Worm (Caenorhabditis elegans) whole organism, L3 larva: ENCODE measurements around the gene pri-1.
A peak's percentile ranks its signal among the peaks of the same experiment; 100 is the strongest.

Experiments
- R02D3.7 ChIP-seq: fragments of 150-350 bp; optimal IDR thresholded peaks from 2 replicates; lab custom pipeline; 2014; ENCODE audit warnings: missing biosample characterization, missing genetic modification characterization
- ZK546.5 ChIP-seq: sonication (generic microtip); optimal IDR thresholded peaks from 2 replicates; lab custom pipeline; 2017; ENCODE audit warnings: missing biosample characterization, missing genetic modification characterization
- aly-2 ChIP-seq: fragments of 150-350 bp; optimal IDR thresholded peaks from 2 replicates; lab custom pipeline; 2014; ENCODE audit warnings: missing biosample characterization, missing genetic modification characterization
- ama-1 ChIP-seq: fragments of 150-350 bp; optimal IDR thresholded peaks from 2 replicates; lab custom pipeline; 2018
- ceh-16 ChIP-seq: sonication (generic microtip); optimal IDR thresholded peaks from 2 replicates; lab custom pipeline; 2017; ENCODE audit warnings: missing biosample characterization, missing genetic modification characterization
- ceh-28 ChIP-seq: fragments of 150-350 bp; optimal IDR thresholded peaks from 2 replicates; lab custom pipeline; 2014; ENCODE audit warnings: missing biosample characterization, missing genetic modification reagents, missing genetic modification characterization
- ceh-9 ChIP-seq: sonication (generic microtip); optimal IDR thresholded peaks from 2 replicates; lab custom pipeline; 2018; ENCODE audit warnings: missing biosample characterization, missing genetic modification characterization
- daf-12 ChIP-seq: fragments of 150-350 bp; optimal IDR thresholded peaks from 2 replicates; lab custom pipeline; 2014; ENCODE audit warnings: missing biosample characterization, missing genetic modification reagents, missing genetic modification characterization
- egl-5 ChIP-seq: fragments of 150-350 bp; optimal IDR thresholded peaks from 2 replicates; lab custom pipeline; 2017; ENCODE audit warnings: missing biosample characterization, missing genetic modification reagents, missing genetic modification characterization, inconsistent platforms
- elt-2 ChIP-seq: sonication (generic microtip); optimal IDR thresholded peaks from 2 replicates; lab custom pipeline; 2016; ENCODE audit warnings: missing genetic modification reagents, mild to moderate bottlenecking, missing genetic modification characterization, missing compliant biosample characterization
- elt-3 ChIP-seq, 3 experiments: fragments of 150-350 bp in 1 of 3; sonication (generic microtip) in 2 of 3; optimal IDR thresholded peaks; 2 replicates in 2 of 3; 4 replicates in 1 of 3; lab custom pipeline; 2014 to 2017; ENCODE audit warnings: missing biosample characterization in 3 of 3, missing genetic modification characterization in 3 of 3
- eor-1 ChIP-seq, 2 experiments: fragments of 150-350 bp; optimal IDR thresholded peaks; 2 replicates each; lab custom pipeline; 2014 to 2018; ENCODE audit warnings: missing biosample characterization in 2 of 2, missing genetic modification characterization in 2 of 2
- fkh-10 ChIP-seq: sonication (generic microtip); optimal IDR thresholded peaks from 2 replicates; lab custom pipeline; 2017; ENCODE audit warnings: missing biosample characterization, missing genetic modification reagents, missing genetic modification characterization
- fkh-2 ChIP-seq: fragments of 150-350 bp; optimal IDR thresholded peaks from 2 replicates; lab custom pipeline; 2014; ENCODE audit warnings: missing biosample characterization, missing genetic modification reagents, missing genetic modification characterization
- fos-1 ChIP-seq: fragments of 150-350 bp; optimal IDR thresholded peaks from 2 replicates; lab custom pipeline; 2014; ENCODE audit warnings: missing biosample characterization, missing genetic modification characterization
- hmg-11 ChIP-seq: sonication (generic microtip); optimal IDR thresholded peaks from 2 replicates; lab custom pipeline; 2016; ENCODE audit warnings: missing genetic modification characterization, missing compliant biosample characterization
- jun-1 ChIP-seq: fragments of 150-350 bp; optimal IDR thresholded peaks from 2 replicates; lab custom pipeline; 2014; ENCODE audit warnings: missing biosample characterization, missing genetic modification reagents, missing genetic modification characterization
- lin-15B ChIP-seq: fragments of 150-350 bp; optimal IDR thresholded peaks from 2 replicates; lab custom pipeline; 2014; ENCODE audit warnings: missing biosample characterization, missing genetic modification characterization
- lsy-12 ChIP-seq: sonication (generic microtip); optimal IDR thresholded peaks from 2 replicates; lab custom pipeline; 2016; ENCODE audit warnings: mild to moderate bottlenecking, missing genetic modification characterization, missing compliant biosample characterization
- mml-1 ChIP-seq: fragments of 150-350 bp; sonication (generic microtip); optimal IDR thresholded peaks from 3 replicates; lab custom pipeline; 2014; ENCODE audit warnings: missing biosample characterization, missing genetic modification characterization
- nfya-1 ChIP-seq: sonication (generic microtip); optimal IDR thresholded peaks from 2 replicates; lab custom pipeline; 2017; ENCODE audit warnings: missing genetic modification characterization, mild to moderate bottlenecking, missing compliant biosample characterization, antibody characterized with exemption, moderate library complexity; ENCODE audit not compliant: insufficient read depth
- nhr-11 ChIP-seq: fragments of 150-350 bp; optimal IDR thresholded peaks from 2 replicates; lab custom pipeline; 2014; ENCODE audit warnings: missing biosample characterization, missing genetic modification characterization
- nhr-12 ChIP-seq: fragments of 150-350 bp; optimal IDR thresholded peaks from 2 replicates; lab custom pipeline; 2014; ENCODE audit warnings: missing biosample characterization, missing genetic modification characterization
- nhr-23 ChIP-seq: fragments of 150-350 bp; optimal IDR thresholded peaks from 2 replicates; lab custom pipeline; 2014; ENCODE audit warnings: missing biosample characterization, missing genetic modification reagents, missing genetic modification characterization
- nhr-237 ChIP-seq: fragments of 150-350 bp; optimal IDR thresholded peaks from 2 replicates; lab custom pipeline; 2014; ENCODE audit warnings: missing biosample characterization, missing genetic modification characterization
- nhr-25 ChIP-seq: sonication (generic microtip); optimal IDR thresholded peaks from 2 replicates; lab custom pipeline; 2017; ENCODE audit warnings: missing biosample characterization, missing genetic modification characterization
- nhr-43 ChIP-seq: sonication (generic microtip); optimal IDR thresholded peaks from 2 replicates; lab custom pipeline; 2016; ENCODE audit warnings: mild to moderate bottlenecking, missing genetic modification characterization, missing compliant biosample characterization; ENCODE audit not compliant: poor library complexity, severe bottlenecking
- nhr-67 ChIP-seq: fragments of 150-350 bp; optimal IDR thresholded peaks from 2 replicates; lab custom pipeline; 2014; ENCODE audit warnings: missing biosample characterization, missing genetic modification characterization
- nhr-76 ChIP-seq: fragments of 150-350 bp; sonication (generic microtip); optimal IDR thresholded peaks from 5 replicates; lab custom pipeline; 2014; ENCODE audit warnings: missing biosample characterization, missing genetic modification characterization
- nhr-77 ChIP-seq: fragments of 150-350 bp; optimal IDR thresholded peaks from 2 replicates; lab custom pipeline; 2014; ENCODE audit warnings: missing biosample characterization, missing genetic modification characterization
- pha-4 ChIP-seq: fragments of 150-350 bp; optimal IDR thresholded peaks from 2 replicates; lab custom pipeline; 2014; ENCODE audit warnings: missing biosample characterization, missing genetic modification reagents, missing genetic modification characterization
- sea-2 ChIP-seq: fragments of 150-350 bp; sonication (generic microtip); optimal IDR thresholded peaks from 4 replicates; lab custom pipeline; 2014; ENCODE audit warnings: missing biosample characterization, missing genetic modification reagents, missing genetic modification characterization
- snpc-4 ChIP-seq: fragments of 150-350 bp; optimal IDR thresholded peaks from 2 replicates; lab custom pipeline; 2014; ENCODE audit warnings: missing biosample characterization, missing genetic modification characterization
- tbx-2 ChIP-seq: sonication (generic microtip); optimal IDR thresholded peaks from 2 replicates; lab custom pipeline; 2016; ENCODE audit warnings: mild to moderate bottlenecking, missing genetic modification characterization, missing compliant biosample characterization
- unc-62 ChIP-seq: fragments of 150-350 bp; sonication (generic microtip); optimal IDR thresholded peaks from 4 replicates; lab custom pipeline; 2014; ENCODE audit warnings: missing biosample characterization, missing genetic modification reagents, missing genetic modification characterization
- zag-1 ChIP-seq: fragments of 150-350 bp; optimal IDR thresholded peaks from 2 replicates; lab custom pipeline; 2014; ENCODE audit warnings: missing biosample characterization, missing genetic modification characterization
- ztf-11 ChIP-seq: fragments of 150-350 bp; optimal IDR thresholded peaks from 2 replicates; lab custom pipeline; 2014; ENCODE audit warnings: missing biosample characterization, missing genetic modification characterization
- ztf-4 ChIP-seq: fragments of 150-350 bp; optimal IDR thresholded peaks from 2 replicates; lab custom pipeline; 2014; ENCODE audit warnings: missing biosample characterization, missing genetic modification characterization

Gene pri-1

DNA sequence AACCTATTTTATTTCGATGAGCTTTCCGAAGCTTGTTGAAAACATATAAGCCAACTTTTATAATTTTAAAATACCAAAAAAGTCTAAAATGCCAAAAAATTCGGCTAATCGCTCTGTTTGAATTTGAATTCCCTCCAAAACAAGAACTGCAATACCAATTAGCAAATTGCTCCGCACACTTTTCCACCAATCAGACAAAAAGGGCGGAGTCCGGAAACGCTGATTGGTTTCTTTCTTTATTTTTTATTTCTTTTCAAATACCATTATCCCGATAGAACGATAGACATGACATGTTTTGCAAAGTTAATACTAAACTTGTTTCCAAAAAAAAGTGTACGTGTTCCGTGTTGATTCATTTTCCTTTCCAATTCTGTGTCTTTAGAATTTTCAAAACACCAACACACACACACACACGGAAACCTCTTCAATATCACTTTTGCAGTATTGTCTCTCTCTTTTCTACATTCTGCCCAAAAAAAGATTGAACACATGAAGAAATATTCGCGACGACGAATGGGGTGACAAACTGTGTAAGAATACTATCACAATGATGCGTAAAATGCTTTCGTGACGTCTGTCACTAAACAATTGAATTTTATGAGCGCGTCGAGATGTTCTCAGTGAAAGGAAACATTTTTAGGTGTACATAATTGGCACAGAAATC, 3.6 kb upstream of the pri-1 start:
- TF ChIP-seq nfya-1 (tag; lab: Kevin White, UChicago), result peak; percentile 91
- no peak for TF ChIP-seq eor-1 (tag; optimal IDR thresholded peaks at IDR 0.05; lab: Kevin White, UChicago)
- TF ChIP-seq nhr-77 (tag; lab: Kevin White, UChicago), result no peak
- TF ChIP-seq lin-15B (tag; lab: Kevin White, UChicago), result no peak
- no peak for TF ChIP-seq ztf-11 (tag; lab: Kevin White, UChicago)
- no peak for TF ChIP-seq lsy-12 (tag; lab: Kevin White, UChicago)
- peak; percentile 78 for TF ChIP-seq nhr-25 (tag; lab: Kevin White, UChicago)
- no peak for TF ChIP-seq ceh-16 (tag; lab: Kevin White, UChicago)
- no peak for TF ChIP-seq snpc-4 (tag; lab: Kevin White, UChicago)
- TF ChIP-seq nhr-23 (tag; lab: Kevin White, UChicago), result no peak
- TF ChIP-seq jun-1 (tag; lab: Kevin White, UChicago), result no peak
- no peak for TF ChIP-seq ceh-9 (tag; lab: Kevin White, UChicago)
- TF ChIP-seq ztf-4 (tag; lab: Kevin White, UChicago), result no peak
- TF ChIP-seq fos-1 (tag; lab: Kevin White, UChicago), result no peak
- TF ChIP-seq fkh-10, result no peak
- TF ChIP-seq ceh-28 (tag; lab: Kevin White, UChicago), result no peak
- no peak for TF ChIP-seq pha-4 (tag; lab: Kevin White, UChicago)
- TF ChIP-seq daf-12, result no peak
- no peak for TF ChIP-seq nhr-12 (tag; lab: Kevin White, UChicago)
- peak; percentile 1 for TF ChIP-seq elt-2 (tag; lab: Kevin White, UChicago)
- TF ChIP-seq egl-5 (tag; lab: Kevin White, UChicago), result no peak
- no peak for TF ChIP-seq aly-2
- peak; percentile 13 for TF ChIP-seq hmg-11 (tag; lab: Kevin White, UChicago)

DNA sequence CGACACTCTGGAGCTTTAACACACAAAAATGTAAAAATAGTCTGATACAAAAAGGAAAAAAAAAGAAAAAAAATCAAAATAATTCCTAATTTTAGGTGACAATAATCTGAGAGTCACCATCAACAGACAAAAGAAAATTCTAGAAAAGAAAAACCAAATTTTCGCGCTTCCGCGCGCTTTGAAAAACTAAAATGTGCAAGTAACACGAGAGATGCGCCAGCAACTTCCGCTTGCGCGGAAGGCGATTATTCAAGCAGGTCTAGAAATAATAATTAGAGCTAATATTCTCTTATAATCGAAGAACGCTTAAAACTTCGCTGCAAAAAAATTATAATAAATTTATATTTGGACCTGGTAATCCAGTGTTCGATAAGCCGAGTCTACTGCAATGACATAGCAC, 2.9 kb upstream of the pri-1 start:
- TF ChIP-seq ama-1 (lab: Kevin White, UChicago) (no peak), unc-62 (no peak), tbx-2 (tag; lab: Kevin White, UChicago) (no peak), snpc-4 (tag; lab: Kevin White, UChicago) (no peak), mml-1 (tag; lab: Kevin White, UChicago) (no peak), sea-2 (no peak), elt-2 (tag; lab: Kevin White, UChicago) (no peak), hmg-11 (tag; lab: Kevin White, UChicago) (no peak), nhr-11 (no peak), ceh-16 (tag; lab: Kevin White, UChicago) (no peak), nhr-23 (tag; lab: Kevin White, UChicago) (no peak), aly-2 (no peak), lsy-12 (tag; lab: Kevin White, UChicago) (no peak), nhr-77 (tag; lab: Kevin White, UChicago) (no peak), nhr-43 (tag; lab: Kevin White, UChicago) (no peak), fkh-10 (no peak), nhr-237 (tag; lab: Kevin White, UChicago) (no peak)

DNA sequence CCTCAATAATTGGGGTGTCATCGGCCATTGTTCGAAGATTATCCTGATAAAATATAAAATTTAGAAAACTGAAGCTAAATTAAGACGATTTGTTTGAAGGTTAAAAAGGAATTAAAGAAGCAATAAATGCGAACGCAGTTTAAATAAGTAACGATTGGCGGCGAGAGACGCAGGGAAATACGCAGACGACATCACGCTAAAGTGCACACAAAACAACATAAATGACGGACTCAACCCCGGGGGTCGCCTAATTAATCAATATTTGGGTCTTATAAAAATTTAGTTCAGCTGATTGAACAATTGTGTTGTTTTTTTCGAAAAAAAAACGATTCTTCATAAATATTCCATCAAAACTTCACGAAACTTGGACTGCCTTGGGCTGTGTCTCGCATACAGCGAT, 2.3 kb upstream of the pri-1 start, which contains the start of gene hcp-3:
Gene hcp-3 (minus strand): TSS at position 45 of the 400 bp plus-strand sequence.
- TF ChIP-seq nhr-25 (tag; lab: Kevin White, UChicago), result peak; percentile 27
- peak; percentile 26 for TF ChIP-seq hmg-11 (tag; lab: Kevin White, UChicago)
- TF ChIP-seq ceh-28 (tag; lab: Kevin White, UChicago), result peak; percentile 46
- TF ChIP-seq nhr-67 (tag; lab: Kevin White, UChicago), result no peak
- peak; percentile 12 for TF ChIP-seq elt-2 (tag; lab: Kevin White, UChicago)
- peak; percentile 45 for TF ChIP-seq nhr-23 (tag; lab: Kevin White, UChicago)
- TF ChIP-seq snpc-4 (tag; lab: Kevin White, UChicago), result peak; percentile 4
- no peak for TF ChIP-seq R02D3.7 (tag; lab: Kevin White, UChicago)
- TF ChIP-seq pha-4 (tag; lab: Kevin White, UChicago), result peak; percentile 62
- TF ChIP-seq fkh-2 (tag; lab: Kevin White, UChicago), result no peak
- TF ChIP-seq lin-15B (tag; lab: Kevin White, UChicago), result peak; percentile 39
- TF ChIP-seq nhr-43 (tag; lab: Kevin White, UChicago), result no peak
- no peak for TF ChIP-seq ztf-4 (tag; lab: Kevin White, UChicago)
- TF ChIP-seq ZK546.5 (tag; lab: Kevin White, UChicago), result no peak
- TF ChIP-seq sea-2, result no peak
- no peak for TF ChIP-seq fkh-10
- peak; percentile 66 for TF ChIP-seq nfya-1 (tag; lab: Kevin White, UChicago)
- no peak for TF ChIP-seq elt-3 (tag; optimal IDR thresholded peaks at IDR 0.05; lab: Kevin White, UChicago)
- TF ChIP-seq zag-1 (tag; lab: Kevin White, UChicago), result no peak
- TF ChIP-seq nhr-76 (tag; lab: Kevin White, UChicago), result no peak
